Fruit fly (Drosophila melanogaster) whole organism, embryonic: ENCODE results near the gene CG11791.

Source experiments
- Asciz ChIP-seq: fragments of 200-800 bp; sonication (Bioruptor generic); optimal IDR thresholded peaks from 2 replicates; lab custom pipeline; 2017; ENCODE audit warnings: missing biosample characterization, mild to moderate bottlenecking, missing genetic modification characterization, missing genetic modification reagents
- CG1024 ChIP-seq: fragments of 200-800 bp; sonication (Bioruptor generic); IDR thresholded peaks from 2 replicates; pipeline ENCODE4 v1.3.6; 2022; ENCODE audit warnings: missing biosample characterization, missing genetic modification characterization
- CG11504 ChIP-seq: fragments of 200-800 bp; sonication (Bioruptor generic); optimal IDR thresholded peaks from 3 replicates; lab custom pipeline; 2019; ENCODE audit warnings: missing biosample characterization, mild to moderate bottlenecking, missing genetic modification characterization, moderate library complexity
- CG1233 ChIP-seq: fragments of 200-800 bp; sonication (Bioruptor generic); optimal IDR thresholded peaks from 4 replicates; lab custom pipeline; 2018; ENCODE audit warnings: missing biosample characterization, mild to moderate bottlenecking, missing genetic modification characterization
- CG15601 ChIP-seq: fragments of 200-800 bp; sonication (Bioruptor generic); optimal IDR thresholded peaks from 3 replicates; lab custom pipeline; 2019; ENCODE audit warnings: missing biosample characterization, mild to moderate bottlenecking, missing genetic modification characterization, moderate library complexity
- CG31441 ChIP-seq: fragments of 200-800 bp; sonication (Bioruptor generic); IDR thresholded peaks from 2 replicates; pipeline ENCODE4 v1.3.6; 2022; ENCODE audit warnings: missing biosample characterization, missing genetic modification characterization
- CG32767 ChIP-seq: fragments of 200-800 bp; sonication (Bioruptor generic); IDR thresholded peaks from 2 replicates; pipeline ENCODE4 v1.3.6; 2022; ENCODE audit warnings: missing biosample characterization, missing genetic modification characterization
- CG3726 ChIP-seq: fragments of 200-800 bp; sonication (Bioruptor generic); IDR thresholded peaks from 3 replicates; pipeline ENCODE4, ENCODE4 v1.3.6; 2022; ENCODE audit warnings: missing biosample characterization, missing genetic modification characterization
- CG3995 ChIP-seq: fragments of 200-800 bp; sonication (Bioruptor generic); optimal IDR thresholded peaks from 3 replicates; lab custom pipeline; 2016; ENCODE audit warnings: missing biosample characterization, missing genetic modification characterization
- CG7745 ChIP-seq: fragments of 200-800 bp; sonication (Bioruptor generic); optimal IDR thresholded peaks from 2 replicates; lab custom pipeline; 2018; ENCODE audit warnings: missing biosample characterization, mild to moderate bottlenecking, missing genetic modification characterization, moderate library complexity
- CHES-1-like ChIP-seq: fragments of 200-800 bp; sonication (Bioruptor generic); optimal IDR thresholded peaks from 2 replicates; lab custom pipeline; 2016; ENCODE audit warnings: missing biosample characterization, missing genetic modification characterization
- Dip2 ChIP-seq: fragments of 200-800 bp; sonication (Bioruptor generic); IDR thresholded peaks from 2 replicates; pipeline ENCODE4 v1.3.6; 2022; ENCODE audit warnings: missing biosample characterization, missing genetic modification characterization
- Dp ChIP-seq: fragments of 200-800 bp; sonication (Bioruptor generic); optimal IDR thresholded peaks from 2 replicates; lab custom pipeline; 2018; ENCODE audit warnings: missing biosample characterization, mild to moderate bottlenecking, missing genetic modification characterization, moderate library complexity
- Eip74EF ChIP-seq, 2 experiments: fragments of 200-800 bp in 1 of 2; fragments of >200 bp in 1 of 2; sonication (Bioruptor generic) in 1 of 2; optimal IDR thresholded peaks; 2 replicates each; lab custom pipeline; 2017 to 2019; ENCODE audit warnings: missing biosample characterization in 2 of 2, missing genetic modification characterization in 2 of 2, mild to moderate bottlenecking in 1 of 2, moderate library complexity in 1 of 2
- Ets97D ChIP-seq: fragments of 200-800 bp; sonication (Bioruptor generic); optimal IDR thresholded peaks from 3 replicates; lab custom pipeline; 2016; ENCODE audit warnings: missing biosample characterization, missing genetic modification characterization
- HmgZ ChIP-seq: fragments of 200-800 bp; sonication (Bioruptor generic); optimal IDR thresholded peaks from 2 replicates; lab custom pipeline; 2018; ENCODE audit warnings: missing biosample characterization, mild to moderate bottlenecking, missing genetic modification characterization
- Hr51 ChIP-seq, 2 experiments: fragments of 200-800 bp; sonication (Bioruptor generic); optimal IDR thresholded peaks; 2 replicates in 1 of 2; 3 replicates in 1 of 2; lab custom pipeline; 2016 to 2018; ENCODE audit warnings: missing biosample characterization in 2 of 2, missing genetic modification characterization in 2 of 2, mild to moderate bottlenecking in 1 of 2, moderate library complexity in 1 of 2
- Rx ChIP-seq: fragments of 200-800 bp; sonication (Bioruptor generic); IDR thresholded peaks from 2 replicates; pipeline ENCODE4 v1.3.6; 2022; ENCODE audit warnings: missing biosample characterization, missing genetic modification characterization
- Ssrp ChIP-seq: fragments of 200-800 bp; sonication (Bioruptor generic); optimal IDR thresholded peaks from 2 replicates; lab custom pipeline; 2018; ENCODE audit warnings: missing biosample characterization, mild to moderate bottlenecking, missing genetic modification characterization, moderate library complexity
- Trl ChIP-seq, 3 experiments: fragments of >200 bp in 2 of 3; fragments of 200-800 bp in 1 of 3; sonication (Bioruptor generic) in 1 of 3; optimal IDR thresholded peaks; 2 replicates in 1 of 3; 3 replicates in 2 of 3; lab custom pipeline; 2016 to 2017; ENCODE audit warnings: missing biosample characterization in 1 of 3, missing genetic modification characterization in 1 of 3
- ci ChIP-seq: fragments of 200-800 bp; sonication (Bioruptor generic); IDR thresholded peaks from 3 replicates; pipeline ENCODE4 v1.3.6; 2022; ENCODE audit warnings: missing biosample characterization, missing genetic modification characterization
- corto ChIP-seq: fragments of 200-800 bp; sonication (Bioruptor generic); optimal IDR thresholded peaks from 2 replicates; lab custom pipeline; 2016; ENCODE audit warnings: missing biosample characterization, mild to moderate bottlenecking, missing genetic modification characterization, moderate library complexity
- dati ChIP-seq: fragments of 200-800 bp; sonication (Bioruptor generic); IDR thresholded peaks from 2 replicates; pipeline ENCODE4 v1.3.6; 2022; ENCODE audit warnings: missing biosample characterization, missing genetic modification characterization
- disco-r ChIP-seq: fragments of 200-800 bp; sonication (Bioruptor generic); optimal IDR thresholded peaks from 2 replicates; lab custom pipeline; 2016; ENCODE audit warnings: missing biosample characterization, missing genetic modification characterization
- fd96Cb ChIP-seq: fragments of 200-800 bp; sonication (Bioruptor generic); optimal IDR thresholded peaks from 2 replicates; lab custom pipeline; 2018; ENCODE audit warnings: missing biosample characterization, mild to moderate bottlenecking, missing genetic modification characterization, moderate library complexity
- gem ChIP-seq: fragments of 200-800 bp; sonication (Bioruptor generic); optimal IDR thresholded peaks from 2 replicates; lab custom pipeline; 2019; ENCODE audit warnings: missing biosample characterization, mild to moderate bottlenecking, missing genetic modification characterization, moderate library complexity
- gfzf ChIP-seq: fragments of 200-800 bp; sonication (Bioruptor generic); optimal IDR thresholded peaks from 2 replicates; lab custom pipeline; 2016; ENCODE audit warnings: missing biosample characterization, mild to moderate bottlenecking, missing genetic modification characterization, moderate library complexity
- gt ChIP-seq: fragments of 200-800 bp; sonication (Bioruptor generic); IDR thresholded peaks from 2 replicates; pipeline ENCODE4 v1.3.6; 2022; ENCODE audit warnings: missing biosample characterization, missing genetic modification characterization
- hkb ChIP-seq, 2 experiments: fragments of 200-800 bp in 1 of 2; fragments of >200 bp in 1 of 2; sonication (Bioruptor generic) in 1 of 2; IDR thresholded peaks in 1 of 2; optimal IDR thresholded peaks in 1 of 2; 2 replicates each; pipeline versions ENCODE4 v1.3.6 to Lab custom; 2017 to 2022; ENCODE audit warnings: missing biosample characterization in 1 of 2, missing genetic modification characterization in 1 of 2
- kni ChIP-seq: fragments of 200-800 bp; sonication (Bioruptor generic); optimal IDR thresholded peaks from 3 replicates; lab custom pipeline; 2017; ENCODE audit warnings: mild to moderate bottlenecking, missing biosample characterization, missing genetic modification reagents, missing genetic modification characterization
- org-1 ChIP-seq: fragments of 200-800 bp; sonication (Bioruptor generic); optimal IDR thresholded peaks from 2 replicates; lab custom pipeline; 2017; ENCODE audit warnings: missing biosample characterization, missing genetic modification characterization
- pan ChIP-seq, 4 experiments: fragments of >200 bp in 3 of 4; fragments of 200-800 bp in 1 of 4; sonication (Bioruptor generic) in 1 of 4; optimal IDR thresholded peaks in 3 of 4; IDR thresholded peaks in 1 of 4; 2 replicates each; pipeline versions ENCODE4 v1.3.6 to Lab custom; 2017 to 2022; ENCODE audit warnings: missing biosample characterization in 2 of 4, missing genetic modification characterization in 2 of 4, mixed read lengths in 1 of 4
- phol ChIP-seq: fragments of 200-800 bp; sonication (Bioruptor generic); optimal IDR thresholded peaks from 3 replicates; lab custom pipeline; 2018; ENCODE audit warnings: missing biosample characterization, mild to moderate bottlenecking, missing genetic modification characterization, moderate library complexity
- pzg ChIP-seq: fragments of 200-800 bp; sonication (Bioruptor generic); optimal IDR thresholded peaks from 3 replicates; lab custom pipeline; 2018; ENCODE audit warnings: missing biosample characterization, mild to moderate bottlenecking, missing genetic modification characterization, moderate library complexity
- repo ChIP-seq: fragments of 200-800 bp; sonication (Bioruptor generic); optimal IDR thresholded peaks from 2 replicates; lab custom pipeline; 2016; ENCODE audit warnings: missing biosample characterization, missing genetic modification characterization
- row ChIP-seq: fragments of 200-800 bp; sonication (Bioruptor generic); IDR thresholded peaks from 3 replicates; pipeline ENCODE4 v1.3.6; 2022; ENCODE audit warnings: missing biosample characterization, missing genetic modification characterization
- sd ChIP-seq: fragments of 200-800 bp; sonication (Bioruptor generic); optimal IDR thresholded peaks from 3 replicates; lab custom pipeline; 2018; ENCODE audit warnings: missing biosample characterization, mild to moderate bottlenecking, missing genetic modification characterization, moderate library complexity
- sens ChIP-seq: fragments of 200-800 bp; sonication (Bioruptor generic); peaks from one replicate; lab custom pipeline; 2016; ENCODE audit warnings: missing biosample characterization, missing genetic modification characterization
- sna ChIP-seq: fragments of 200-800 bp; sonication (Bioruptor generic); IDR thresholded peaks from 2 replicates; pipeline ENCODE4 v1.3.6; 2022; ENCODE audit warnings: missing biosample characterization, missing genetic modification characterization; ENCODE audit not compliant: partially characterized antibody
- stwl ChIP-seq: fragments of 200-800 bp; sonication (Bioruptor generic); optimal IDR thresholded peaks from 3 replicates; lab custom pipeline; 2018; ENCODE audit warnings: missing biosample characterization, mild to moderate bottlenecking, missing genetic modification characterization, moderate library complexity
- sug ChIP-seq: fragments of 200-800 bp; optimal IDR thresholded peaks from 2 replicates; lab custom pipeline; 2019; ENCODE audit warnings: missing biosample characterization, mild to moderate bottlenecking, missing genetic modification characterization, moderate library complexity
- tll ChIP-seq, 2 experiments: fragments of 200-800 bp in 1 of 2; fragments of >200 bp in 1 of 2; sonication (Bioruptor generic) in 1 of 2; optimal IDR thresholded peaks; 2 replicates each; lab custom pipeline; 2017 to 2019; ENCODE audit warnings: missing biosample characterization in 2 of 2, missing genetic modification characterization in 2 of 2, mild to moderate bottlenecking in 1 of 2, moderate library complexity in 1 of 2
- trem ChIP-seq: fragments of 200-800 bp; optimal IDR thresholded peaks from 3 replicates; lab custom pipeline; 2019; ENCODE audit warnings: missing biosample characterization, mild to moderate bottlenecking, missing genetic modification characterization, moderate library complexity
- tup ChIP-seq: fragments of 200-800 bp; sonication (Bioruptor generic); optimal IDR thresholded peaks from 2 replicates; lab custom pipeline; 2016; ENCODE audit warnings: missing biosample characterization, mild to moderate bottlenecking, missing genetic modification characterization, moderate library complexity
- unc-4 ChIP-seq: fragments of 200-800 bp; sonication (Bioruptor generic); IDR thresholded peaks from 2 replicates; pipeline ENCODE4 v1.3.6; 2022; ENCODE audit warnings: missing biosample characterization, missing genetic modification characterization; ENCODE audit not compliant: partially characterized antibody
- vfl ChIP-seq: fragments of 200-800 bp; sonication (Bioruptor generic); optimal IDR thresholded peaks from 2 replicates; lab custom pipeline; 2016; ENCODE audit warnings: missing biosample characterization, missing genetic modification characterization
- zfh1 ChIP-seq: fragments of 200-800 bp; sonication (Bioruptor generic); IDR thresholded peaks from 3 replicates; pipeline ENCODE4 v1.3.6; 2022; ENCODE audit warnings: missing biosample characterization, missing genetic modification characterization

The CG11791 gene

dm6 chr3R:25044816-25045551 is 4.4 kb upstream of the CG11791 start, which contains the start of gene 5PtaseI (continued):
- TF ChIP-seq trem (tag; lab: Kevin White, UChicago) (peak; percentile 3), CG3995 (GFP tag; lab: Kevin White, UChicago) (peak; percentile 86), org-1 (GFP tag; lab: Kevin White, UChicago) (no peak), gt (GFP tag; lab: Robert Waterston, UW) (no peak), CG3726 (GFP tag; lab: Robert Waterston, UW) (no peak), hkb (optimal IDR thresholded peaks at IDR 0.05; lab: Kevin White, UChicago) (no peak), hkb (GFP tag; IDR thresholded peaks at IDR 0.05; lab: Robert Waterston, UW) (no peak; the same call in 1 of the 2 replicates), CG32767 (GFP tag; lab: Robert Waterston, UW) (0 out of 2 replicates have a peak, but pooled peaks have one; percentile 47), vfl (GFP tag; lab: Kevin White, UChicago) (no peak), pzg (GFP tag; lab: Kevin White, UChicago) (peak; percentile 45), row (GFP tag; lab: Robert Waterston, UW) (no peak), Dp (GFP tag; lab: Kevin White, UChicago) (peak; percentile 65), sug (tag; lab: Kevin White, UChicago) (peak; percentile 50), Rx (GFP tag; lab: Robert Waterston, UW) (no peak), CG15601 (tag; lab: Kevin White, UChicago) (no peak), CG1233 (GFP tag; lab: Kevin White, UChicago) (no peak), unc-4 (GFP tag; lab: Robert Waterston, UW) (no peak), repo (no peak), Trl (optimal IDR thresholded peaks at IDR 0.05; lab: Kevin White, UChicago) (no peak), Trl (GFP tag; optimal IDR thresholded peaks at IDR 0.05; lab: Kevin White, UChicago) (no peak), Ets97D (GFP tag; lab: Kevin White, UChicago) (peak; percentile 81), zfh1 (no peak), ci (GFP tag; lab: Robert Waterston, UW) (0 out of 3 replicates have a peak, but pooled peaks have one; percentile 26), sna (GFP tag; lab: Robert Waterston, UW) (peak; percentile 27; the same call in 1 of the 2 replicates), corto (GFP tag; lab: Kevin White, UChicago) (no peak), gfzf (GFP tag; lab: Kevin White, UChicago) (peak; percentile 73), tll (GFP tag; optimal IDR thresholded peaks at IDR 0.05; lab: Kevin White, UChicago) (no peak), disco-r (no peak), dati (GFP tag; lab: Robert Waterston, UW) (no peak), CG11504 (no peak), sd (no peak), Ssrp (tag; lab: Kevin White, UChicago) (no peak), CG1024 (GFP tag; lab: Robert Waterston, UW) (no peak), pan (optimal IDR thresholded peaks at IDR 0.05; lab: Kevin White, UChicago) (no peak), pan (GFP tag; optimal IDR thresholded peaks at IDR 0.05 in 1 of 2, IDR thresholded peaks at IDR 0.05 in 1 of 2) (no peak), CG31441 (GFP tag; lab: Robert Waterston, UW) (no peak), fd96Cb (tag; lab: Kevin White, UChicago) (no peak), sens (GFP tag; lab: Kevin White, UChicago) (peak; percentile 73), gem (tag; lab: Kevin White, UChicago) (no peak), Asciz (GFP tag; lab: Kevin White, UChicago) (no peak), CG7745 (tag; lab: Kevin White, UChicago) (no peak), Dip2 (GFP tag; lab: Robert Waterston, UW) (no peak), tup (GFP tag; lab: Kevin White, UChicago) (no peak), HmgZ (tag; lab: Kevin White, UChicago) (peak; percentile 28), Eip74EF (GFP tag; optimal IDR thresholded peaks at IDR 0.05; lab: Kevin White, UChicago) (peak in 1 of 2 experiments; percentile 52), CHES-1-like (GFP tag; lab: Kevin White, UChicago) (peak; percentile 4), phol (tag; lab: Kevin White, UChicago) (peak; percentile 30), stwl (tag; lab: Kevin White, UChicago) (peak; percentile 51), Hr51 (GFP tag; optimal IDR thresholded peaks at IDR 0.05; lab: Kevin White, UChicago) (no peak), kni (GFP tag; lab: Kevin White, UChicago) (peak; percentile 48)
